Worm (Caenorhabditis elegans) whole organism, L4 larva: ENCODE measurements around the gene rfk-1.

ENCODE experiments used
- D1046.2 ChIP-seq: fragments of 200-800 bp; sonication (Bioruptor generic); IDR thresholded peaks from 2 replicates; pipeline ENCODE4 v1.3.6; 2022; ENCODE audit warnings: missing genetic modification characterization, missing compliant biosample characterization
- Y105C5A.15 ChIP-seq: fragments of 200-800 bp; sonication (Bioruptor generic); IDR thresholded peaks from 2 replicates; pipeline ENCODE4 v1.3.6; 2022; ENCODE audit warnings: missing genetic modification characterization, missing compliant biosample characterization
- ceh-62 ChIP-seq: sonication (generic microtip); optimal IDR thresholded peaks from 2 replicates; lab custom pipeline; 2017; ENCODE audit warnings: missing biosample characterization, missing genetic modification characterization
- ceh-82 ChIP-seq: sonication (generic microtip); optimal IDR thresholded peaks from 2 replicates; lab custom pipeline; 2017; ENCODE audit warnings: missing biosample characterization, missing genetic modification characterization
- egl-27 ChIP-seq: sonication (generic microtip); optimal IDR thresholded peaks from 3 replicates; lab custom pipeline; 2017; ENCODE audit warnings: missing biosample characterization, missing genetic modification reagents, missing genetic modification characterization
- lin-13 ChIP-seq: fragments of 150-350 bp; optimal IDR thresholded peaks from 2 replicates; lab custom pipeline; 2014; ENCODE audit warnings: missing biosample characterization, missing genetic modification reagents, missing genetic modification characterization
- nhr-11 ChIP-seq: fragments of 150-350 bp; optimal IDR thresholded peaks from 2 replicates; lab custom pipeline; 2014; ENCODE audit warnings: missing biosample characterization, missing genetic modification characterization
- pha-4 ChIP-seq, 2 experiments: fragments of 150-350 bp in 1 of 2; fragments of 200-800 bp in 1 of 2; sonication (Bioruptor generic) in 1 of 2; IDR thresholded peaks in 1 of 2; optimal IDR thresholded peaks in 1 of 2; 2 replicates each; pipeline versions ENCODE4 v1.3.6 to Lab custom; 2014 to 2022; ENCODE audit warnings: missing genetic modification characterization in 2 of 2, missing genetic modification reagents in 2 of 2, missing biosample characterization in 1 of 2, missing compliant biosample characterization in 1 of 2
- snpc-4 ChIP-seq: fragments of 150-350 bp; optimal IDR thresholded peaks from 2 replicates; lab custom pipeline; 2014; ENCODE audit warnings: missing biosample characterization, missing genetic modification characterization
- unc-39 ChIP-seq: sonication (generic microtip); optimal IDR thresholded peaks from 2 replicates; lab custom pipeline; 2017; ENCODE audit warnings: missing biosample characterization, missing genetic modification characterization

DNA sequence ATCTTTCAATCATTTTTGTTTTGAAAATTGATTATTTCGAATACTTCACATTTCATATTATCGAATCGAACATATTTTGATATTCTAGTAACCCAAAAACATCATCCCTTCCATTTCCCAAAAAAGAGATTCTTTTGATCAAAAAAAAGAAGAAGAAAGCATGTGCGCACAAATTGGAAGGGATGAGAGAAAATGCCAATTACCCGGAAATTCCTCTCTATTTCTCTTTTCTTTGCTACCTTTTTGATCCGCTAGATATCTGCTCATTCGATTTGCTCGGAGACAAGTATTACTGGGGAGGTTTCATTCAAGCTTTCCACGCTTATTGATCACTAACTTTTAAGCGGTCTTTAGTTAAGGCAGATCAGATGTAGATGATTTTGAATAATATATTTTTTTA, 12.4 kb downstream of the rfk-1 start:
- TF ChIP-seq nhr-11 (tag; lab: Kevin White, UChicago) (no peak), ceh-62 (tag; lab: Kevin White, UChicago) (no peak), Y105C5A.15 (GFP tag; lab: Robert Waterston, UW) (no peak), unc-39 (tag; lab: Kevin White, UChicago) (no peak), ceh-82 (tag; lab: Kevin White, UChicago) (no peak), lin-13 (no peak), snpc-4 (tag; lab: Kevin White, UChicago) (no peak), egl-27 (tag; lab: Kevin White, UChicago) (no peak), pha-4 (GFP tag; IDR thresholded peaks at IDR 0.05; lab: Robert Waterston, UW) (no peak), pha-4 (tag; optimal IDR thresholded peaks at IDR 0.05; lab: Kevin White, UChicago) (no peak), D1046.2 (GFP tag; lab: Robert Waterston, UW) (no peak)
